Fruit fly (Drosophila melanogaster) whole organism, embryonic: ENCODE results near the gene CG13386.

Experiments
- B-H2 ChIP-seq: fragments of 200-800 bp; sonication (Bioruptor generic); optimal IDR thresholded peaks from 2 replicates; lab custom pipeline; 2018; ENCODE audit warnings: missing biosample characterization, mild to moderate bottlenecking, missing genetic modification characterization
- Bgb ChIP-seq: fragments of 200-800 bp; sonication (Bioruptor generic); IDR thresholded peaks from 2 replicates; pipeline ENCODE4 v1.3.6; 2022; ENCODE audit warnings: missing biosample characterization, missing genetic modification characterization; ENCODE audit not compliant: partially characterized antibody
- CG10209 ChIP-seq: fragments of 200-800 bp; sonication (Bioruptor generic); optimal IDR thresholded peaks from 3 replicates; lab custom pipeline; 2017; ENCODE audit warnings: missing biosample characterization, mild to moderate bottlenecking, missing genetic modification characterization, missing genetic modification reagents
- CG11398 ChIP-seq: fragments of 200-800 bp; sonication (Bioruptor generic); optimal IDR thresholded peaks from 2 replicates; lab custom pipeline; 2016; ENCODE audit warnings: missing biosample characterization, missing genetic modification characterization
- CG12155 ChIP-seq: fragments of 200-800 bp; sonication (Bioruptor generic); optimal IDR thresholded peaks from 3 replicates; lab custom pipeline; 2016; ENCODE audit warnings: missing biosample characterization, missing genetic modification characterization
- CG12299 ChIP-seq: fragments of 200-800 bp; sonication (Bioruptor generic); optimal IDR thresholded peaks from 2 replicates; lab custom pipeline; 2018; ENCODE audit warnings: missing biosample characterization, mild to moderate bottlenecking, missing genetic modification characterization
- CG14441 ChIP-seq: fragments of 200-800 bp; sonication (Bioruptor generic); IDR thresholded peaks from 2 replicates; pipeline ENCODE4 v1.3.6; 2022; ENCODE audit warnings: missing biosample characterization, missing genetic modification characterization
- CG17385 ChIP-seq: fragments of 200-800 bp; sonication (Bioruptor generic); optimal IDR thresholded peaks from 3 replicates; lab custom pipeline; 2018; ENCODE audit warnings: missing biosample characterization, mild to moderate bottlenecking, missing genetic modification characterization
- CG18011 ChIP-seq: fragments of 200-800 bp; sonication (Bioruptor generic); optimal IDR thresholded peaks from 2 replicates; lab custom pipeline; 2017; ENCODE audit warnings: missing biosample characterization, missing genetic modification characterization, mild to moderate bottlenecking, moderate library complexity, missing genotype
- CG18619 ChIP-seq: fragments of 200-800 bp; sonication (Bioruptor generic); optimal IDR thresholded peaks from 3 replicates; lab custom pipeline; 2017; ENCODE audit warnings: missing biosample characterization, mild to moderate bottlenecking, missing genetic modification characterization
- CG31441 ChIP-seq: fragments of 200-800 bp; sonication (Bioruptor generic); IDR thresholded peaks from 2 replicates; pipeline ENCODE4 v1.3.6; 2022; ENCODE audit warnings: missing biosample characterization, missing genetic modification characterization
- CG34224 ChIP-seq: fragments of 200-800 bp; sonication (Bioruptor generic); IDR thresholded peaks from 3 replicates; pipeline ENCODE4 v1.3.6; 2022; ENCODE audit warnings: missing biosample characterization, missing genetic modification characterization; ENCODE audit not compliant: partially characterized antibody
- CG7357 ChIP-seq: fragments of 200-800 bp; sonication (Bioruptor generic); IDR thresholded peaks from 3 replicates; pipeline ENCODE4 v1.3.6; 2022; ENCODE audit warnings: missing biosample characterization, missing genetic modification characterization
- CG7928 ChIP-seq: fragments of 200-800 bp; sonication (Bioruptor generic); optimal IDR thresholded peaks from 2 replicates; lab custom pipeline; 2017; ENCODE audit warnings: missing biosample characterization, mild to moderate bottlenecking, missing genetic modification characterization
- CHES-1-like ChIP-seq: fragments of 200-800 bp; sonication (Bioruptor generic); optimal IDR thresholded peaks from 2 replicates; lab custom pipeline; 2016; ENCODE audit warnings: missing biosample characterization, missing genetic modification characterization
- Dll ChIP-seq: fragments of 200-800 bp; sonication (Bioruptor generic); IDR thresholded peaks from 4 replicates; pipeline ENCODE4 v1.3.6; 2022; ENCODE audit warnings: missing biosample characterization, missing genetic modification characterization; ENCODE audit not compliant: partially characterized antibody
- Dp ChIP-seq: fragments of 200-800 bp; sonication (Bioruptor generic); optimal IDR thresholded peaks from 2 replicates; lab custom pipeline; 2018; ENCODE audit warnings: missing biosample characterization, mild to moderate bottlenecking, missing genetic modification characterization, moderate library complexity
- E2f2 ChIP-seq: fragments of 200-800 bp; sonication (Bioruptor generic); IDR thresholded peaks from 2 replicates; pipeline ENCODE4 v1.3.6; 2022; ENCODE audit warnings: missing biosample characterization, missing genetic modification characterization
- Hsf ChIP-seq: fragments of 200-800 bp; sonication (Bioruptor generic); optimal IDR thresholded peaks from 3 replicates; lab custom pipeline; 2016; ENCODE audit warnings: missing biosample characterization, missing genetic modification characterization
- Kr ChIP-seq: fragments of 200-800 bp; sonication (Bioruptor generic); optimal IDR thresholded peaks from 2 replicates; lab custom pipeline; 2017; ENCODE audit warnings: missing biosample characterization, mild to moderate bottlenecking, missing genetic modification characterization
- Lhr ChIP-seq: fragments of 200-800 bp; sonication (Bioruptor generic); optimal IDR thresholded peaks from 3 replicates; lab custom pipeline; 2017; ENCODE audit warnings: mild to moderate bottlenecking, missing biosample characterization, missing genetic modification reagents, missing genetic modification characterization
- Max ChIP-seq: fragments of 200-800 bp; sonication (Bioruptor generic); optimal IDR thresholded peaks from 2 replicates; lab custom pipeline; 2016; ENCODE audit warnings: missing biosample characterization, mild to moderate bottlenecking, missing genetic modification characterization
- Meics ChIP-seq: fragments of 200-800 bp; sonication (Bioruptor generic); optimal IDR thresholded peaks from 2 replicates; lab custom pipeline; 2017; ENCODE audit warnings: missing biosample characterization, mild to moderate bottlenecking, missing genetic modification characterization
- Ptx1 ChIP-seq: fragments of 200-800 bp; sonication (Bioruptor generic); IDR thresholded peaks from 2 replicates; pipeline ENCODE4 v1.3.6; 2022; ENCODE audit warnings: missing biosample characterization, missing genetic modification characterization
- Six4 ChIP-seq: fragments of 200-800 bp; sonication (Bioruptor generic); optimal IDR thresholded peaks from 2 replicates; lab custom pipeline; 2016; ENCODE audit warnings: missing biosample characterization, missing genetic modification characterization
- Sry-β ChIP-seq: fragments of 200-800 bp; sonication (Bioruptor generic); optimal IDR thresholded peaks from 2 replicates; lab custom pipeline; 2018; ENCODE audit warnings: missing biosample characterization, mild to moderate bottlenecking, missing genetic modification characterization, moderate library complexity
- Ssrp ChIP-seq: fragments of 200-800 bp; sonication (Bioruptor generic); optimal IDR thresholded peaks from 2 replicates; lab custom pipeline; 2018; ENCODE audit warnings: missing biosample characterization, mild to moderate bottlenecking, missing genetic modification characterization, moderate library complexity
- Xbp1 ChIP-seq: fragments of 200-800 bp; sonication (Bioruptor generic); optimal IDR thresholded peaks from 3 replicates; lab custom pipeline; 2016; ENCODE audit warnings: missing biosample characterization, mild to moderate bottlenecking, missing genetic modification characterization
- YL-1 ChIP-seq: fragments of 200-800 bp; sonication (Bioruptor generic); optimal IDR thresholded peaks from 3 replicates; lab custom pipeline; 2017; ENCODE audit warnings: missing biosample characterization, mild to moderate bottlenecking, missing genetic modification characterization
- al ChIP-seq: fragments of 200-800 bp; sonication (Bioruptor generic); IDR thresholded peaks from 2 replicates; pipeline ENCODE4 v1.3.6; 2022; ENCODE audit warnings: missing biosample characterization, missing genetic modification characterization
- az2 ChIP-seq: fragments of 200-800 bp; sonication (Bioruptor generic); optimal IDR thresholded peaks from 3 replicates; lab custom pipeline; 2016; ENCODE audit warnings: missing biosample characterization, missing genetic modification characterization
- dan ChIP-seq: fragments of 200-800 bp; sonication (Bioruptor generic); IDR thresholded peaks from 2 replicates; pipeline ENCODE4 v1.3.6; 2022; ENCODE audit warnings: missing biosample characterization, missing genetic modification characterization
- disco-r ChIP-seq: fragments of 200-800 bp; sonication (Bioruptor generic); optimal IDR thresholded peaks from 2 replicates; lab custom pipeline; 2016; ENCODE audit warnings: missing biosample characterization, missing genetic modification characterization
- dpn ChIP-seq, 2 experiments: fragments of 200-800 bp; sonication (Bioruptor generic); optimal IDR thresholded peaks; 3 replicates each; lab custom pipeline; 2016; ENCODE audit warnings: missing biosample characterization in 2 of 2, missing genetic modification characterization in 2 of 2
- eve ChIP-seq, 2 experiments: fragments of >200 bp; optimal IDR thresholded peaks; 2 replicates each; lab custom pipeline; 2017; ENCODE audit warnings: missing biosample characterization in 2 of 2, missing genetic modification characterization in 2 of 2
- fd3F ChIP-seq: fragments of 200-800 bp; sonication (Bioruptor generic); optimal IDR thresholded peaks from 2 replicates; lab custom pipeline; 2018; ENCODE audit warnings: missing biosample characterization, mild to moderate bottlenecking, missing genetic modification characterization, moderate library complexity
- fu2 ChIP-seq: fragments of 200-800 bp; sonication (Bioruptor generic); optimal IDR thresholded peaks from 2 replicates; lab custom pipeline; 2016; ENCODE audit warnings: missing biosample characterization, missing genetic modification characterization
- gem ChIP-seq: fragments of 200-800 bp; sonication (Bioruptor generic); optimal IDR thresholded peaks from 2 replicates; lab custom pipeline; 2019; ENCODE audit warnings: missing biosample characterization, mild to moderate bottlenecking, missing genetic modification characterization, moderate library complexity
- grau ChIP-seq: fragments of 200-800 bp; optimal IDR thresholded peaks from 3 replicates; lab custom pipeline; 2019; ENCODE audit warnings: missing biosample characterization, mild to moderate bottlenecking, missing genetic modification characterization, moderate library complexity
- h ChIP-seq: fragments of >200 bp; optimal IDR thresholded peaks from 2 replicates; lab custom pipeline; 2017
- prd ChIP-seq, 3 experiments: fragments of >200 bp in 2 of 3; fragments of 200-800 bp in 1 of 3; sonication (Bioruptor generic) in 1 of 3; optimal IDR thresholded peaks in 2 of 3; IDR thresholded peaks in 1 of 3; 2 replicates in 2 of 3; 3 replicates in 1 of 3; pipeline versions ENCODE4 v1.3.6 to Lab custom; 2017 to 2022; ENCODE audit warnings: missing biosample characterization in 1 of 3, missing genetic modification characterization in 1 of 3
- pum ChIP-seq: fragments of 200-800 bp; sonication (Bioruptor generic); optimal IDR thresholded peaks from 2 replicates; lab custom pipeline; 2016; ENCODE audit warnings: missing biosample characterization, missing genetic modification characterization
- row ChIP-seq: fragments of 200-800 bp; sonication (Bioruptor generic); IDR thresholded peaks from 3 replicates; pipeline ENCODE4 v1.3.6; 2022; ENCODE audit warnings: missing biosample characterization, missing genetic modification characterization
- sens ChIP-seq: fragments of 200-800 bp; sonication (Bioruptor generic); peaks from one replicate; lab custom pipeline; 2016; ENCODE audit warnings: missing biosample characterization, missing genetic modification characterization
- slbo ChIP-seq: fragments of 200-800 bp; sonication (Bioruptor generic); IDR thresholded peaks from 2 replicates; pipeline ENCODE4 v1.3.6; 2022; ENCODE audit warnings: missing biosample characterization, missing genetic modification characterization
- so ChIP-seq: fragments of 200-800 bp; sonication (Bioruptor generic); IDR thresholded peaks from 3 replicates; pipeline ENCODE4 v1.3.6; 2022; ENCODE audit warnings: missing biosample characterization, missing genetic modification characterization
- tup ChIP-seq: fragments of 200-800 bp; sonication (Bioruptor generic); optimal IDR thresholded peaks from 2 replicates; lab custom pipeline; 2016; ENCODE audit warnings: missing biosample characterization, mild to moderate bottlenecking, missing genetic modification characterization, moderate library complexity
- zen ChIP-seq: fragments of 200-800 bp; sonication (Bioruptor generic); optimal IDR thresholded peaks from 3 replicates; lab custom pipeline; 2018; ENCODE audit warnings: missing biosample characterization, mild to moderate bottlenecking, missing genetic modification characterization, moderate library complexity

The CG13386 gene

dm6 chr2L:8414887-8415883, 16.4 kb downstream of the CG13386 start, which contains the start of the genes CG13398 and Akap200 (continued):
- peak; percentile 23 for TF ChIP-seq CG17385 (GFP tag; lab: Kevin White, UChicago)
- no peak for TF ChIP-seq eve (GFP tag; optimal IDR thresholded peaks at IDR 0.05; lab: Kevin White, UChicago)
- TF ChIP-seq Kr (GFP tag; lab: Kevin White, UChicago) = peak; percentile 12
- TF ChIP-seq CG14441 (GFP tag; lab: Robert Waterston, UW) = 0 out of 2 replicates have a peak, but pooled peaks have one; percentile 17
- peak; percentile 30 for TF ChIP-seq grau
- TF ChIP-seq Max (GFP tag; lab: Kevin White, UChicago) = no peak
- TF ChIP-seq zen (tag; lab: Kevin White, UChicago) = peak; percentile 19
- peak; percentile 21 for TF ChIP-seq Six4 (GFP tag; lab: Kevin White, UChicago)
- TF ChIP-seq az2 (GFP tag; lab: Kevin White, UChicago) = peak; percentile 17
- TF ChIP-seq CG18011 (GFP tag; lab: Kevin White, UChicago) = no peak
- TF ChIP-seq CG12155 = peak; percentile 37
- peak; percentile 45 for TF ChIP-seq E2f2
- TF ChIP-seq disco-r (GFP tag; lab: Kevin White, UChicago) = no peak
- peak; percentile 55 for TF ChIP-seq CG7928 (GFP tag; lab: Kevin White, UChicago)
- TF ChIP-seq CG10209 (GFP tag; lab: Kevin White, UChicago) = peak; percentile 38
- peak; percentile 5 for TF ChIP-seq fd3F (GFP tag; lab: Kevin White, UChicago)
- TF ChIP-seq CG31441 (GFP tag; lab: Robert Waterston, UW) = no peak
- peak; percentile 71 for TF ChIP-seq row (GFP tag; lab: Robert Waterston, UW)
- peak; percentile 49 for TF ChIP-seq Dp (GFP tag; lab: Kevin White, UChicago)
- no peak for TF ChIP-seq al (GFP tag; lab: Robert Waterston, UW)
- no peak for TF ChIP-seq pum
- peak in 1 of 2 experiments; percentile 9 for TF ChIP-seq dpn (GFP tag; optimal IDR thresholded peaks at IDR 0.05; lab: Kevin White, UChicago)
- no peak for TF ChIP-seq gem (tag; lab: Kevin White, UChicago)
- no peak for TF ChIP-seq CHES-1-like (GFP tag; lab: Kevin White, UChicago)
- no peak for TF ChIP-seq Dll
- TF ChIP-seq YL-1 = peak; percentile 17
- TF ChIP-seq fu2 (GFP tag; lab: Kevin White, UChicago) = no peak
- peak; percentile 29 for TF ChIP-seq B-H2
- TF ChIP-seq Hsf (GFP tag; lab: Kevin White, UChicago) = peak; percentile 16
- no peak for TF ChIP-seq dan (GFP tag; lab: Robert Waterston, UW)
- peak; percentile 90 for TF ChIP-seq Sry-β (GFP tag; lab: Kevin White, UChicago)
- no peak for TF ChIP-seq CG12299 (tag; lab: Kevin White, UChicago)
- TF ChIP-seq Lhr (GFP tag; lab: Kevin White, UChicago) = peak; percentile 8
- TF ChIP-seq so = no peak
- no peak for TF ChIP-seq CG34224 (GFP tag; lab: Robert Waterston, UW)
- no peak for TF ChIP-seq tup
- peak; percentile 37 for TF ChIP-seq Ssrp
- peak; percentile 20 for TF ChIP-seq CG11398 (GFP tag; lab: Kevin White, UChicago)
- TF ChIP-seq Meics = peak; percentile 3
- TF ChIP-seq sens (GFP tag; lab: Kevin White, UChicago) = peak; percentile 90
- TF ChIP-seq slbo (GFP tag; lab: Robert Waterston, UW) = peak; percentile 41; the same call in 1 of the 2 replicates
- peak; percentile 39 for TF ChIP-seq Xbp1
- TF ChIP-seq Bgb (GFP tag; lab: Robert Waterston, UW) = 0 out of 2 replicates have a peak, but pooled peaks have one; percentile 19
- TF ChIP-seq Ptx1 (GFP tag; lab: Robert Waterston, UW) = 0 out of 2 replicates have a peak, but pooled peaks have one; percentile 32
- no peak for TF ChIP-seq prd (optimal IDR thresholded peaks at IDR 0.05; lab: Kevin White, UChicago)
- peak; percentile 47; the same call in 1 of the 3 replicates for TF ChIP-seq prd (GFP tag; IDR thresholded peaks at IDR 0.05; lab: Robert Waterston, UW)
- no peak for TF ChIP-seq CG7357
- no peak for TF ChIP-seq h (lab: Kevin White, UChicago)
- peak; percentile 4 for TF ChIP-seq CG18619
